Worm (Caenorhabditis elegans) whole organism, dauer: ENCODE data around the gene lbp-8.

Source experiments
- unc-62 ChIP-seq: sonication (generic microtip); optimal IDR thresholded peaks from 2 replicates; lab custom pipeline; 2017; ENCODE audit warnings: missing biosample characterization, missing genetic modification reagents, missing genetic modification characterization

The lbp-8 gene

DNA sequence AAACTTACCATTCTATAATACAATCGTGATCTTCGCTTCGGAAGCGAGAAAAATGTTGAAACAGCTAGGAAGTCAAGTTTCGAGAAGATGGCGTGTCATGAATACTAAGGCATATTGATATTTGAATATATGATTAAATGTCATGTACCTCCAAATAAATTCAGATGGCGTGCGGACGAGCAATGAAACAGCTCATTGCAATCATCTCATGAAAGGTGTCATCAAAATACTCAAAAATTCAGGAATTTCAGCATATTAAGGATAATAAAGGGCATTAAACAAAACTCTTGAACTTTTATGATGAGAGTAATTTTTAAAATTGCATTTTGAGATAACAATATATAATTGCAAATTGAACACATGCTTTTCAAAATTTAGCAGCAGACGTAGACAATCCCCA is 24.8 kb downstream of the lbp-8 start, which contains the start of gene gcy-32:
gcy-32 (minus strand) TSS at position 101 of the 400 bp plus-strand sequence.
- TF ChIP-seq unc-62 (GFP tag; lab: Kevin White, UChicago), result no peak

DNA sequence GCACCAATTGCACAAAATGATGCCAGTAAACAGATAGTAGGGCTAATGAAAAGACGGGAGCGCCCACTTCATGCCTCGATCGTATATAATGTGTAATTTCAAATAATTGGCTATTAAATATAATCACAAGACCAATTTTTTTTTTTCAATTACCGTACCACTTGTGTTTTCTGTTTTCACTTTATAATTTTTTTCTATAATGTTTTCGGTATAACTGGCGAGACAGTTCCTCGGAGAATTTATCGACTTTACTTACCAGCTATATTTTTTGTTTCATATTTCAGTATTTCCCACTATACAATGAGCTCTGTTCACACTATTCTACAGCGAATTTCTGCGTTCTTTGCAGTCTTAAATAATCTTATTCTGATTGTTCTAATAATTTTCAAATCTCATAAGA is 25.6 kb downstream of the lbp-8 start, which contains the start of gene str-252:
str-252 (plus strand) TSS at position 301 of the 400 bp plus-strand sequence.
- no peak for TF ChIP-seq unc-62 (GFP tag; lab: Kevin White, UChicago)

DNA sequence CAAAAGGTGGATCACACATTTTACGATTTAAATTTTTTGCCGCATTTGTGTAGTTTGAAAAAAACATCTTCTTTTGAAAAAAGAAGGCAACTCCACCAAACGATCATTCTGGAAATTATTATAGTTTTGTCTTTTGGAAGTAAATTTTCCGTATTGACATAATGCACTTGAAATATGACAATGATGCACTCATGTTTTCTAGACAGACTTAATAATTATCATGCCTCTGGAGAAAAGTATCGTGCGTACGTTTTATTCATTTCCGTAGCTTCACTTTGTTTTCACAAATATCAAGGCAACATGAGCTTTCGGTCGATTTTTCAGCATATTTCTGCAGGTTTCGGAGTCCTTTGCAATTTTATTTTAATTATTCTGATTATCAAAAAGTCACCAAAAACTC is 27.8 kb downstream of the lbp-8 start, which contains the start of gene str-250:
str-250 (plus strand) TSS at position 301 of the 400 bp plus-strand sequence.
- TF ChIP-seq unc-62 (GFP tag; lab: Kevin White, UChicago), result no peak

DNA sequence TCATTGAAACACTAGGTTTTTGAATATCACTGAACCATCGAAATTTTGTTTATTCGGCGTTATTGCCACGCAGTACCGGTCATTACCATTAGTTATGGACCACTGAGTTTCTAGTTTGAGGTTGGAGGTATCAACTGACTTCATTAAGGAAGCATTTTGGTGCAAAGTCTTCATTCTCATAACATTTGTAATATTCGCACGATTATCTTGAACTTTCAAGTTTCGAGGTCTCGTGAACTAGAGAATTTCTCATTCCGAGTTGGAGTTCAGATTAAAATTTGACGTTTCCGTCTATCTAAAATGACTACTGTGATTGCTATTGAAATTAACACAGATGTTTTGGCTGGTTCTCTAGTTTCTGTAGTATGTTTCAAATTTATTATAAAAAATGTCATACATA is 30.2 kb downstream of the lbp-8 start, which contains the start of gene srx-42:
srx-42 (plus strand) TSS at position 301 of the 400 bp plus-strand sequence.
- no peak for TF ChIP-seq unc-62 (GFP tag; lab: Kevin White, UChicago)

DNA sequence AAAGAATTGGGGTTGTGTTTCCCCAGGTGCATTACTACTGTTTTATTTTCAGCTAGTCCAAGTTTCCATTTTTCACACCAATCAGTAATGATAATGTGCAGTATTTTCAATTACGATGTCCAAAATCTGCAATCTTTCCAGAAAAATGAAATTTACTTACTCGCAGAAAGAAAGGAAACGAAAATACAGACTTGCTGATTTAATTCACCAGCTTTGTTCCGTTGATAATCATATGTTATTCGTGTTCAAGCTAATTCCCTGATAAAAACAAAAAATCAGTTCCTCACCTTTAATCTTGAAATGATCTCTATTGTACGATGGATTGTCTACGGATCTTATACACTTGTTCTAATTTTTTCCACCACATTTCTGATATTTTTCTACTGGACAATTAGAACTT is 33.3 kb downstream of the lbp-8 start, which contains the start of gene srxa-11:
srxa-11 (plus strand) TSS at position 301 of the 400 bp plus-strand sequence.
- no peak for TF ChIP-seq unc-62 (GFP tag; lab: Kevin White, UChicago)

DNA sequence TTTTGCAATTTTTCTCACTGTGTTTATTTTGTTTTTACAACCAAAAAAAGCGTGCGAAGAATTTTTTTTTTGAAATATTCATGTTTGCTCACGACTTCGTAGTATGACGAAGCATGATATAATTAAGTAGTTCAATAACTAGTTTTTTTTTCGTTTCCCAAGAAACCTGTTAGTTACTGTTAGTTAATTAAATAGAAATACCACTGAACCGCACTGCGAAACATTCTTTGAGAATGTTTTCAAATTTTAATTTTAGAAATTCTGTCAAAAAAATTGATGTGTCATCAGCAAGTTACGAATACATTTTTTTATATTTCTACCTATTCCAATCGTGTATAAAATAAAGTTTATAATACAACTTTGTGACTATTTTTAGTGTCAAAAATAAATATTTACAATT is 35.8 kb downstream of the lbp-8 start, which contains the start of gene srxa-12:
srxa-12 (plus strand) TSS at position 301 of the 400 bp plus-strand sequence.
- no peak for TF ChIP-seq unc-62 (GFP tag; lab: Kevin White, UChicago)

DNA sequence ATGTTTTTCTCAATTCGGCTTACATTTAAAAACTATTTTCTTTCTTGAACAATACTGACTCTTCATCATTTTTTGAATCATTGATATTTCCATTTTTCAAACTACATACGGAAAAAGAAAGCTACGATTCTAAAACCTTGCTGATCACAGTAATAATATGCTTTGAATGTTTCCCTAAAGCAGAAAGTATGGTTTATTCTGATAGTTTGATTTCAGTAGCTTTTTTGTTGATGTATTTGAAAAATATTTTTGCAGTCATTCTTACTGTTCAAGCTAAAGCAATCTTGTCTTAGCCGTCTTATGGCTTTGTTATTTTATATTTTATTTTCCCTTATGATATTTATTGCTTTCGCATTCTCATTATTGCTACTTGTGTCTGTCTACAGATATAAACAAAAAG is 38.9 kb downstream of the lbp-8 start, which contains the start of gene srxa-13:
srxa-13 (plus strand) TSS at position 301 of the 400 bp plus-strand sequence.
- no peak for TF ChIP-seq unc-62 (GFP tag; lab: Kevin White, UChicago)

DNA sequence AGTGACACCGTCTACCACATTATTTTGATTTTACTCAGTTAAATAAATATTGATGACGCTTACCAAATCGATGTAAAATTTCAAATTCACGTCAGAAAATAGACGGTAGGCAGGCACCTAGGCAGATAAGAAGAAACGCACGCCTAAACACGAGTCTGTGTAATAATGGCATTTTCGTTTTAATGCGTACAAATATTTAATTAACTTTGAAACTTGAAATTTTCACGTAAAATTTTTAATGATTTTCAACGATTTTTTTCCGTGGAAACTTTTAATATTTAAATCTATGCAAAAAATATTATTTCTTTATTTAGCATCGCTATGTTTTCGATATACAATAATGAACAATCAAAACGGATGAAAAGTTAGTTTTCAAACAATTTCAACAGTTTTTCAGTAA is 40.7 kb downstream of the lbp-8 start, which contains the start of gene C06B3.16:
C06B3.16 (plus strand) TSS at position 301 of the 400 bp plus-strand sequence.
- TF ChIP-seq unc-62 (GFP tag; lab: Kevin White, UChicago), result no peak

DNA sequence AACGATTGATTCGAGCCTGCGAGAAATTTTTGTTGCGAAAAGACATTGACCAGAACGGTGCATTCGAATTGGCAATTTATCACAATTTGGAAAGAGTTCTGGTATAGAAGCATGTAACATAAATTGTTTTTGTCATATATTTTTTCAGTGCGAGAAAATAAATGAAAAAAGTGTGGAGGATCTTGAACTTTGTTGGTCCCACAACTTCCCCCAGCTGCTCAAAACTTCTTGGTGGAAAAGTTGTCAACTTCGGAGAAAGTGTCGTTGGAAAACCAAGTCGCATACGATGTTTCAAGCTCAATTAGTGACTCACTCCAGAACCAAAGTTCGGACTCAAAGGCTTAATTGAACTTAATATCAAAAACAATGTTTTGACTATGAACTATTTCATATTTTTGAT is 41.4 kb downstream of the lbp-8 start:
- TF ChIP-seq unc-62 (GFP tag; lab: Kevin White, UChicago), result no peak

DNA sequence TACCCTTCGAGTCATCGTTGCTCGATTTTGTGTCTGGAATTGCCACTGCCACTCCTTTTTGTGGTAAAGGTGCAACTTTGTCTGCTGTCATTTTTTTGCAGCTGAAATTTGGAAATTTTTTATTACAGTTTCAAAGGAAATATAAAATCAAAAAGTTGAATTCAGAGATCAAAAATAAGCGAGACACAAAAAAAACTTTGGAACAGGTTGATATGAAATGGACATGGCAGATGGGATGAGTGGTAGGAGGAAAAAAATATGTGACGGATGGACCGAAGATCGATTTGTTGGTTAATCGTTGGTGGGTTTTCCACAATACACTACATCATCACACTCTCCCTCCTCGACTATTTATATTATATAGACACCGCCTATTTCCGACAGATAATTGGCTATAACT is 44.0 kb downstream of the lbp-8 start, which contains the start of gene R10D12.1:
R10D12.1 (minus strand) TSS at position 101 of the 400 bp plus-strand sequence.
- no peak for TF ChIP-seq unc-62 (GFP tag; lab: Kevin White, UChicago)

DNA sequence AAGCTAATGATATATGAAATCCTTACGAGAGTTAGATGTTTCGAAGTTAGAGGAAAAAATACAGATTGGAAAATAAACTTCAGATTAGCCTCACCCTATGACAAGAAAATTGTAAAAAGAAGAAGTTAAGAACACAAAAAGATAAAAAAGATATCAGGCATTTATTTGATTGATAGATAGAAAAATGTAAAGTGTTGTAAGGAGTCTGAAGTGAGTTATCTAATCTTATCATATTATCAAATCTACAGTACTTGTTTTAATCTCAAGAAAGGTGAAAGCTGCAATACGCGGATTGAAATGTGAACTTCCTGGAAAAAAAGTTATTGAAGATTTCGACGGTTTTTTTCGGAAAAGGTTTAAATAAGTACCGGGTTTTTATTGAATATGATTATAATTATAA is 44.9 kb downstream of the lbp-8 start:
- TF ChIP-seq unc-62 (GFP tag; lab: Kevin White, UChicago), result no peak

DNA sequence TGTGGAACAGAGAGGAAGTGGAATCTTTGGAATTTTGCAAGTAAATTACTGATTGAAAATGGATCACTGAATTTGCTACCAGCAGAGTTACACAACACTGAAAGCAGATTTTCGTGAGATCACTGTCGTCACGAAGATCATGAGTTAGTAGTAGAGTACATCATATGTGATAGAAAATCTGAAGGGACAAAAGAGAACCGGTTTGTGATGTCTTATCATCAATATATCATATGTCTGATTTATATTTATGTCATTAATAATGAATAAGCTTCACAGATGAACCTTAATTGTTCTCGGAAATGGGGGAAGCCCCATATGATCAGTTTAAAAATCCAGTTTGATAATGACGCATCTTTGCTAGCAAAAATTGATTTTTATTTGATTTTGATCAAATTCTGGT is 45.5 kb downstream of the lbp-8 start:
- TF ChIP-seq unc-62 (GFP tag; lab: Kevin White, UChicago), result no peak

DNA sequence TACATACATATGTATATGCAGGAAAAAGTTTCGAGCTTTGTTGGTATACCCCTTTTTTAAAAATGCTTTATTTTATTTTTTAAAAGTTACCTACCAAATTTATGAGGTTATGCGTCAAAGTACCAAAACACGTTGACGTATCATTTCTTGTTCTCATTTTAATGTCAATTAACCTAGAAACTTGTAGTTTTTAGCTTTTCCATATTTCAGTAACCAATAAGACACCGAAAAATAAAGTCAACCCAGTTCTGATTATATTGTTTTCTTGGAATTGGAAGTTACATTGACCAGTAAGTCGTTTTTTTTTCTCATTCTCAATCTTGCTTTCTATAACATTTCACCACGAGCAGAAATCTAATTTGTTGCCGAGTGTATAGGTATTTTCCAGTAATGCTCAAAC is 46.3 kb downstream of the lbp-8 start, which contains the start of gene srw-145:
srw-145 (plus strand) TSS at position 301 of the 400 bp plus-strand sequence.
- TF ChIP-seq unc-62 (GFP tag; lab: Kevin White, UChicago), result no peak
